Fruit fly (Drosophila melanogaster) S2 (cell line): ENCODE measurements around the gene CG34258.

ENCODE experiments used
- CG8478 ChIP-seq: fragments of >200 bp; optimal IDR thresholded peaks from 2 replicates; lab custom pipeline; 2018
- CTCF ChIP-seq, 2 experiments: fragments of >200 bp; optimal IDR thresholded peaks; 2 replicates each; lab custom pipeline; 2018

DNA sequence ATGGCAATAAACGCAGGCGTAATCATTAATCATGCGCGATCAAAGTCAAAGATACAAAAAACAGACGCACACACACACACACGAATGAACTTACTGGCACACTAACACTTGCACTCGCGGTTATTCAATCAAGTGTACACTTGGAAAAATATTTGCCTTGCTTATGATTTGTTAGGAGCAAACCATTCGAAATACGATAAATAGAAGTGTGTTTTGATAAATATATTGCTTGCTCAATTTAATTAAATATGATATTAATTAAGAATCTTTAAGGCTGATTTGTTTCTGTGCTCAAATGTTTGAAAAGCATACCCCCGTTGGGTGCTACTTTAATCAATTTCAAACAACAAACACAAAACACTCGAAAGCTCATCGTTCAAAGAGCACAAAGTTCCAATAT is 6.3 kb downstream of the CG34258 start:
- TF ChIP-seq CG8478 (lab: Kevin White, UChicago) (no peak), CTCF (optimal IDR thresholded peaks at IDR 0.05; lab: Kevin White, UChicago) (no peak)
